Worm (Caenorhabditis elegans) whole organism, L3 larva: Measurements from ENCODE around the gene T04C12.8.

Experiments
- ama-1 ChIP-seq: fragments of 150-350 bp; optimal IDR thresholded peaks from 2 replicates; lab custom pipeline; 2018
- daf-12 ChIP-seq: fragments of 150-350 bp; optimal IDR thresholded peaks from 2 replicates; lab custom pipeline; 2014; ENCODE audit warnings: missing biosample characterization, missing genetic modification reagents, missing genetic modification characterization
- egl-27 ChIP-seq: sonication (generic microtip); optimal IDR thresholded peaks from 4 replicates; lab custom pipeline; 2017; ENCODE audit warnings: missing biosample characterization, missing genetic modification reagents, missing genetic modification characterization
- egl-5 ChIP-seq: fragments of 150-350 bp; optimal IDR thresholded peaks from 2 replicates; lab custom pipeline; 2017; ENCODE audit warnings: missing biosample characterization, missing genetic modification reagents, missing genetic modification characterization, inconsistent platforms
- elt-3 ChIP-seq, 3 experiments: fragments of 150-350 bp in 1 of 3; sonication (generic microtip) in 2 of 3; optimal IDR thresholded peaks; 2 replicates in 2 of 3; 4 replicates in 1 of 3; lab custom pipeline; 2014 to 2017; ENCODE audit warnings: missing biosample characterization in 3 of 3, missing genetic modification characterization in 3 of 3
- fkh-2 ChIP-seq: fragments of 150-350 bp; optimal IDR thresholded peaks from 2 replicates; lab custom pipeline; 2014; ENCODE audit warnings: missing biosample characterization, missing genetic modification reagents, missing genetic modification characterization
- fos-1 ChIP-seq: fragments of 150-350 bp; optimal IDR thresholded peaks from 2 replicates; lab custom pipeline; 2014; ENCODE audit warnings: missing biosample characterization, missing genetic modification characterization
- hmg-11 ChIP-seq: sonication (generic microtip); optimal IDR thresholded peaks from 2 replicates; lab custom pipeline; 2016; ENCODE audit warnings: missing genetic modification characterization, missing compliant biosample characterization
- mdl-1 ChIP-seq: fragments of 150-350 bp; optimal IDR thresholded peaks from 2 replicates; lab custom pipeline; 2014; ENCODE audit warnings: missing biosample characterization, missing genetic modification characterization
- mml-1 ChIP-seq: fragments of 150-350 bp; sonication (generic microtip); optimal IDR thresholded peaks from 3 replicates; lab custom pipeline; 2014; ENCODE audit warnings: missing biosample characterization, missing genetic modification characterization
- nhr-11 ChIP-seq: fragments of 150-350 bp; optimal IDR thresholded peaks from 2 replicates; lab custom pipeline; 2014; ENCODE audit warnings: missing biosample characterization, missing genetic modification characterization
- nhr-12 ChIP-seq: fragments of 150-350 bp; optimal IDR thresholded peaks from 2 replicates; lab custom pipeline; 2014; ENCODE audit warnings: missing biosample characterization, missing genetic modification characterization
- nhr-23 ChIP-seq: fragments of 150-350 bp; optimal IDR thresholded peaks from 2 replicates; lab custom pipeline; 2014; ENCODE audit warnings: missing biosample characterization, missing genetic modification reagents, missing genetic modification characterization
- nhr-237 ChIP-seq: fragments of 150-350 bp; optimal IDR thresholded peaks from 2 replicates; lab custom pipeline; 2014; ENCODE audit warnings: missing biosample characterization, missing genetic modification characterization
- nhr-25 ChIP-seq: sonication (generic microtip); optimal IDR thresholded peaks from 2 replicates; lab custom pipeline; 2017; ENCODE audit warnings: missing biosample characterization, missing genetic modification characterization
- nhr-28 ChIP-seq: fragments of 150-350 bp; optimal IDR thresholded peaks from 2 replicates; lab custom pipeline; 2014; ENCODE audit warnings: missing biosample characterization, missing genetic modification characterization
- nhr-67 ChIP-seq: fragments of 150-350 bp; optimal IDR thresholded peaks from 2 replicates; lab custom pipeline; 2014; ENCODE audit warnings: missing biosample characterization, missing genetic modification characterization
- nhr-77 ChIP-seq: fragments of 150-350 bp; optimal IDR thresholded peaks from 2 replicates; lab custom pipeline; 2014; ENCODE audit warnings: missing biosample characterization, missing genetic modification characterization
- pha-4 ChIP-seq: fragments of 150-350 bp; optimal IDR thresholded peaks from 2 replicates; lab custom pipeline; 2014; ENCODE audit warnings: missing biosample characterization, missing genetic modification reagents, missing genetic modification characterization
- pqm-1 ChIP-seq: fragments of 150-350 bp; optimal IDR thresholded peaks from 2 replicates; lab custom pipeline; 2017; ENCODE audit warnings: missing biosample characterization, missing genetic modification characterization, inconsistent platforms
- unc-39 ChIP-seq: sonication (generic microtip); optimal IDR thresholded peaks from 4 replicates; lab custom pipeline; 2017; ENCODE audit warnings: missing biosample characterization, missing genetic modification characterization
- ztf-11 ChIP-seq: fragments of 150-350 bp; optimal IDR thresholded peaks from 2 replicates; lab custom pipeline; 2014; ENCODE audit warnings: missing biosample characterization, missing genetic modification characterization

T04C12.8 gene

ce11 chrV:11027740-11028139 is 41.4 kb downstream of the T04C12.8 start:
- TF ChIP-seq nhr-237 = no peak
- TF ChIP-seq nhr-12 (tag; lab: Kevin White, UChicago) = no peak
- TF ChIP-seq mdl-1 (tag; lab: Kevin White, UChicago) = no peak
- no peak for TF ChIP-seq nhr-25 (tag; lab: Kevin White, UChicago)
- no peak for TF ChIP-seq nhr-28
- TF ChIP-seq elt-3 (tag; optimal IDR thresholded peaks at IDR 0.05; lab: Kevin White, UChicago) = no peak
- no peak for TF ChIP-seq egl-27
- no peak for TF ChIP-seq pqm-1 (tag; lab: Kevin White, UChicago)
- TF ChIP-seq unc-39 (tag; lab: Kevin White, UChicago) = no peak
- no peak for TF ChIP-seq nhr-67
- no peak for TF ChIP-seq fkh-2 (tag; lab: Kevin White, UChicago)
- TF ChIP-seq mml-1 (tag; lab: Kevin White, UChicago) = no peak
- no peak for TF ChIP-seq fos-1 (tag; lab: Kevin White, UChicago)
- no peak for TF ChIP-seq ztf-11 (tag; lab: Kevin White, UChicago)
- no peak for TF ChIP-seq nhr-11 (tag; lab: Kevin White, UChicago)

- TF ChIP-seq elt-3 (tag; optimal IDR thresholded peaks at IDR 0.05; lab: Kevin White, UChicago) (no peak), nhr-77 (tag; lab: Kevin White, UChicago) (no peak), daf-12 (no peak), ama-1 (lab: Kevin White, UChicago) (no peak), nhr-28 (no peak), nhr-12 (tag; lab: Kevin White, UChicago) (no peak), hmg-11 (tag; lab: Kevin White, UChicago) (no peak), nhr-23 (no peak), egl-5 (tag; lab: Kevin White, UChicago) (no peak), pha-4 (no peak), nhr-67 (no peak), unc-39 (tag; lab: Kevin White, UChicago) (no peak), fkh-2 (tag; lab: Kevin White, UChicago) (no peak)
Measured at ce11 chrV:11022817-11023216, 46.3 kb downstream of the T04C12.8 start, which contains the start of the genes C13G3.12 and hot-6. TSS of gene C13G3.12 (minus strand) at chrV:11022917. TSS of gene hot-6 (minus strand) at chrV:11022937.
